Fruit fly (Drosophila melanogaster) whole organism, embryonic: ENCODE results near the gene Phs.

Source experiments
- Abd-B ChIP-seq: fragments of 200-800 bp; sonication (Bioruptor generic); optimal IDR thresholded peaks from 2 replicates; lab custom pipeline; 2018; ENCODE audit warnings: missing biosample characterization, mild to moderate bottlenecking, missing genetic modification characterization, moderate library complexity
- CG10543 ChIP-seq: fragments of 200-800 bp; sonication (Bioruptor generic); optimal IDR thresholded peaks from 3 replicates; lab custom pipeline; 2017; ENCODE audit warnings: missing biosample characterization, mild to moderate bottlenecking, missing genetic modification characterization, moderate library complexity
- CG14014 ChIP-seq: fragments of 200-800 bp; sonication (Bioruptor generic); IDR thresholded peaks from 2 replicates; pipeline ENCODE4 v1.3.6; 2022; ENCODE audit warnings: missing biosample characterization, missing genetic modification characterization
- CG18011 ChIP-seq: fragments of 200-800 bp; sonication (Bioruptor generic); optimal IDR thresholded peaks from 2 replicates; lab custom pipeline; 2017; ENCODE audit warnings: missing biosample characterization, missing genetic modification characterization, mild to moderate bottlenecking, moderate library complexity, missing genotype
- CG2875 ChIP-seq: fragments of 200-800 bp; sonication (Bioruptor generic); optimal IDR thresholded peaks from 2 replicates; lab custom pipeline; 2017; ENCODE audit warnings: missing biosample characterization, mild to moderate bottlenecking, missing genetic modification characterization, missing genetic modification reagents
- CG3847 ChIP-seq: fragments of 200-800 bp; sonication (Bioruptor generic); IDR thresholded peaks from 2 replicates; pipeline ENCODE4 v1.3.6; 2022; ENCODE audit warnings: missing biosample characterization, missing genetic modification characterization
- CG9215 ChIP-seq: fragments of 200-800 bp; sonication (Bioruptor generic); IDR thresholded peaks from 2 replicates; pipeline ENCODE4 v1.3.6; 2022; ENCODE audit warnings: missing biosample characterization, missing genetic modification characterization
- CG9932 ChIP-seq: fragments of 200-800 bp; sonication (Bioruptor generic); IDR thresholded peaks from 2 replicates; pipeline ENCODE4 v1.3.6; 2022; ENCODE audit warnings: missing biosample characterization, missing genetic modification characterization
- Fer1 ChIP-seq: fragments of 200-800 bp; sonication (Bioruptor generic); optimal IDR thresholded peaks from 2 replicates; lab custom pipeline; 2017; ENCODE audit warnings: missing biosample characterization, mild to moderate bottlenecking, missing genetic modification characterization
- Scr ChIP-seq: fragments of 200-800 bp; sonication (Bioruptor generic); IDR thresholded peaks from 2 replicates; pipeline ENCODE4 v1.3.6; 2022; ENCODE audit warnings: missing biosample characterization, missing genetic modification characterization; ENCODE audit not compliant: partially characterized antibody
- disco-r ChIP-seq: fragments of 200-800 bp; sonication (Bioruptor generic); optimal IDR thresholded peaks from 2 replicates; lab custom pipeline; 2016; ENCODE audit warnings: missing biosample characterization, missing genetic modification characterization
- ken ChIP-seq: fragments of 200-800 bp; sonication (Bioruptor generic); IDR thresholded peaks from 3 replicates; pipeline ENCODE4 v1.3.6; 2022; ENCODE audit warnings: missing biosample characterization, missing genetic modification characterization
- stwl ChIP-seq: fragments of 200-800 bp; sonication (Bioruptor generic); optimal IDR thresholded peaks from 3 replicates; lab custom pipeline; 2018; ENCODE audit warnings: missing biosample characterization, mild to moderate bottlenecking, missing genetic modification characterization, moderate library complexity

- no peak for TF ChIP-seq CG14014
- no peak for TF ChIP-seq disco-r (GFP tag; lab: Kevin White, UChicago)
- no peak for TF ChIP-seq CG3847 (GFP tag; lab: Robert Waterston, UW)
- no peak for TF ChIP-seq ken (GFP tag; lab: Robert Waterston, UW)
- TF ChIP-seq CG9215 (GFP tag; lab: Robert Waterston, UW): no peak
- TF ChIP-seq Scr (GFP tag; lab: Robert Waterston, UW): no peak
- no peak for TF ChIP-seq stwl
- TF ChIP-seq CG10543 (GFP tag; lab: Kevin White, UChicago): no peak
- no peak for TF ChIP-seq Abd-B
- no peak for TF ChIP-seq CG2875
- no peak for TF ChIP-seq Fer1 (GFP tag; lab: Kevin White, UChicago)
- TF ChIP-seq CG9932 (GFP tag; lab: Robert Waterston, UW): no peak
- no peak for TF ChIP-seq CG18011 (GFP tag; lab: Kevin White, UChicago)
Observed at dm6 chr3L:15646182-15646581, 26.5 kb downstream of the Phs start.
